Worm (Caenorhabditis elegans) whole organism, young adult: ENCODE results near the gene lron-14.

Source experiments
- B0261.1 ChIP-seq: sonication (generic microtip); optimal IDR thresholded peaks from 2 replicates; lab custom pipeline; 2016; ENCODE audit warnings: mild to moderate bottlenecking, missing genetic modification characterization, moderate library complexity, missing compliant biosample characterization
- D2030.7 ChIP-seq: fragments of 200-800 bp; sonication (Bioruptor generic); IDR thresholded peaks from 2 replicates; pipeline ENCODE4 v1.3.6; 2022; ENCODE audit warnings: missing genetic modification reagents, missing genetic modification characterization, missing compliant biosample characterization
- F57A8.1 ChIP-seq: fragments of 200-800 bp; sonication (Bioruptor generic); optimal IDR thresholded peaks from 2 replicates; lab custom pipeline; 2018; ENCODE audit warnings: mild to moderate bottlenecking, missing genetic modification characterization, moderate library complexity, missing compliant biosample characterization
- K12H6.12 ChIP-seq: fragments of 200-800 bp; sonication (Bioruptor generic); optimal IDR thresholded peaks from 2 replicates; lab custom pipeline; 2018; ENCODE audit warnings: mild to moderate bottlenecking, missing genetic modification characterization, missing compliant biosample characterization
- T26A5.8 ChIP-seq: sonication (generic microtip); optimal IDR thresholded peaks from 2 replicates; lab custom pipeline; 2016; ENCODE audit warnings: missing genetic modification characterization, missing compliant biosample characterization
- Y53G8AR.9 ChIP-seq: fragments of 200-800 bp; sonication (Bioruptor generic); conservative IDR thresholded peaks from 2 replicates; pipeline ENCODE4 v1.3.6; 2022; ENCODE audit warnings: missing genetic modification reagents, missing genetic modification characterization, missing compliant biosample characterization
- Y56A3A.18 ChIP-seq: fragments of 200-800 bp; sonication (Bioruptor generic); IDR thresholded peaks from 2 replicates; pipeline ENCODE4 v1.3.6; 2022; ENCODE audit warnings: missing genetic modification reagents, missing genetic modification characterization, missing compliant biosample characterization
- Y67H2A.10 ChIP-seq: fragments of 200-800 bp; sonication (Bioruptor generic); conservative IDR thresholded peaks from 2 replicates; pipeline ENCODE4 v1.3.6; 2022; ENCODE audit warnings: missing genetic modification reagents, missing genetic modification characterization, missing compliant biosample characterization
- Y95B8A.8 ChIP-seq: fragments of 200-800 bp; sonication (Bioruptor generic); IDR thresholded peaks from 2 replicates; pipeline ENCODE4 v1.3.6; 2022; ENCODE audit warnings: missing genetic modification reagents, missing genetic modification characterization, missing compliant biosample characterization
- bed-2 ChIP-seq: fragments of 200-800 bp; sonication (Bioruptor generic); IDR thresholded peaks from 2 replicates; pipeline ENCODE4 v1.3.6; 2022; ENCODE audit warnings: missing genetic modification reagents, missing genetic modification characterization, missing compliant biosample characterization
- ceh-100 ChIP-seq: fragments of 200-800 bp; sonication (Bioruptor generic); IDR thresholded peaks from 2 replicates; pipeline ENCODE4 v1.3.6; 2022; ENCODE audit warnings: missing genetic modification reagents, missing genetic modification characterization, missing compliant biosample characterization
- ceh-27 ChIP-seq: fragments of 200-800 bp; sonication (Bioruptor generic); optimal IDR thresholded peaks from 2 replicates; lab custom pipeline; 2018; ENCODE audit warnings: mild to moderate bottlenecking, missing genetic modification characterization, moderate library complexity, missing compliant biosample characterization
- ceh-40 ChIP-seq: fragments of 200-800 bp; sonication (Bioruptor generic); IDR thresholded peaks from 2 replicates; pipeline ENCODE4 v1.3.6; 2022; ENCODE audit warnings: missing genetic modification characterization, missing compliant biosample characterization
- die-1 ChIP-seq: sonication (generic microtip); optimal IDR thresholded peaks from 2 replicates; lab custom pipeline; 2016; ENCODE audit warnings: missing genotype, mild to moderate bottlenecking, missing genetic modification characterization, missing compliant biosample characterization
- dox-1 ChIP-seq: fragments of 200-800 bp; sonication (Bioruptor generic); IDR thresholded peaks from 2 replicates; pipeline ENCODE4 v1.3.6; 2022; ENCODE audit warnings: missing genetic modification reagents, missing genetic modification characterization, missing compliant biosample characterization
- ets-4 ChIP-seq: fragments of 200-800 bp; sonication (Bioruptor generic); optimal IDR thresholded peaks from 2 replicates; lab custom pipeline; 2018; ENCODE audit warnings: mild to moderate bottlenecking, missing genetic modification characterization, missing compliant biosample characterization
- hlh-12 ChIP-seq: sonication (generic microtip); optimal IDR thresholded peaks from 2 replicates; lab custom pipeline; 2016; ENCODE audit warnings: missing genetic modification characterization, missing compliant biosample characterization
- hrde-1 ChIP-seq: sonication (generic microtip); optimal IDR thresholded peaks from 2 replicates; lab custom pipeline; 2016; ENCODE audit warnings: missing genetic modification characterization, mild to moderate bottlenecking, missing compliant biosample characterization, moderate library complexity, missing genotype, missing genetic modification reagents, borderline replicate concordance
- hsf-1 ChIP-seq: fragments of 200-800 bp; sonication (Bioruptor generic); IDR thresholded peaks from 2 replicates; pipeline ENCODE4 v1.3.6; 2022; ENCODE audit warnings: missing genetic modification reagents, missing genetic modification characterization, missing compliant biosample characterization
- let-607 ChIP-seq, 2 experiments: fragments of 200-800 bp in 1 of 2; sonication (Bioruptor generic) in 1 of 2; sonication (generic microtip) in 1 of 2; optimal IDR thresholded peaks; 2 replicates each; lab custom pipeline; 2016 to 2018; ENCODE audit warnings: mild to moderate bottlenecking in 2 of 2, missing compliant biosample characterization in 2 of 2, missing genetic modification characterization in 2 of 2, moderate library complexity in 2 of 2, missing genotype in 1 of 2
- lin-54 ChIP-seq: fragments of 200-800 bp; sonication (Bioruptor generic); optimal IDR thresholded peaks from 2 replicates; lab custom pipeline; 2018; ENCODE audit warnings: mild to moderate bottlenecking, missing genetic modification characterization, missing compliant biosample characterization
- lir-1 ChIP-seq: fragments of 200-800 bp; sonication (Bioruptor generic); conservative IDR thresholded peaks from 2 replicates; pipeline ENCODE4 v1.3.6; 2022; ENCODE audit warnings: missing genetic modification reagents, missing genetic modification characterization, missing compliant biosample characterization
- lsy-27 ChIP-seq: sonication (generic microtip); optimal IDR thresholded peaks from 2 replicates; lab custom pipeline; 2017; ENCODE audit warnings: missing genetic modification characterization, mild to moderate bottlenecking, missing compliant biosample characterization, antibody characterized with exemption, missing genotype, borderline replicate concordance; ENCODE audit not compliant: insufficient read depth
- madf-8 ChIP-seq: fragments of 200-800 bp; sonication (Bioruptor generic); conservative IDR thresholded peaks from 2 replicates; pipeline ENCODE4 v1.3.6; 2022; ENCODE audit warnings: missing genetic modification reagents, missing genetic modification characterization, missing compliant biosample characterization
- mcd-1 ChIP-seq: fragments of 200-800 bp; sonication (Bioruptor generic); IDR thresholded peaks from 2 replicates; pipeline ENCODE4 v1.3.6; 2022; ENCODE audit warnings: missing genetic modification reagents, missing genetic modification characterization, missing compliant biosample characterization
- mes-4 ChIP-seq: sonication (generic microtip); optimal IDR thresholded peaks from 2 replicates; lab custom pipeline; 2016; ENCODE audit warnings: missing genotype, missing genetic modification characterization, missing compliant biosample characterization
- nfyb-1 ChIP-seq: fragments of 200-800 bp; sonication (Bioruptor generic); IDR thresholded peaks from 2 replicates; pipeline ENCODE4 v1.3.6; 2022; ENCODE audit warnings: missing genetic modification reagents, missing genetic modification characterization, missing compliant biosample characterization
- nhr-27 ChIP-seq: fragments of 200-800 bp; sonication (Bioruptor generic); optimal IDR thresholded peaks from 2 replicates; lab custom pipeline; 2018; ENCODE audit warnings: mild to moderate bottlenecking, missing genetic modification characterization, moderate library complexity, missing compliant biosample characterization
- nhr-80 ChIP-seq: sonication (generic microtip); optimal IDR thresholded peaks from 2 replicates; lab custom pipeline; 2016; ENCODE audit warnings: missing genetic modification characterization, missing compliant biosample characterization
- pbrm-1 ChIP-seq: fragments of 200-800 bp; sonication (Bioruptor generic); IDR thresholded peaks from 2 replicates; pipeline ENCODE4 v1.3.6; 2022; ENCODE audit warnings: missing genetic modification reagents, missing genetic modification characterization, missing compliant biosample characterization
- rec-8 ChIP-seq, 2 experiments: sonication (generic microtip); optimal IDR thresholded peaks; 2 replicates each; lab custom pipeline; 2016; ENCODE audit warnings: mild to moderate bottlenecking in 2 of 2, missing genetic modification characterization in 2 of 2, missing genetic modification reagents in 2 of 2, missing genotype in 2 of 2, missing biosample characterization in 1 of 2, missing compliant biosample characterization in 1 of 2, moderate library complexity in 1 of 2
- unc-62 ChIP-seq: fragments of 150-350 bp; optimal IDR thresholded peaks from 2 replicates; lab custom pipeline; 2014; ENCODE audit warnings: missing biosample characterization, missing genetic modification reagents, missing genetic modification characterization
- ztf-28 ChIP-seq: fragments of 200-800 bp; sonication (Bioruptor generic); IDR thresholded peaks from 2 replicates; pipeline ENCODE4 v1.3.6; 2022; ENCODE audit warnings: missing genetic modification reagents, missing genetic modification characterization, missing compliant biosample characterization

The lron-14 gene

ce11 chrIV:9566505-9566904 lies at the start of gene lron-14:
Gene lron-14 (minus strand): TSS chrIV:9566605.
- no peak for TF ChIP-seq unc-62 (GFP tag; lab: Kevin White, UChicago)
- TF ChIP-seq nhr-80 (tag; lab: Kevin White, UChicago), result no peak
- no peak for TF ChIP-seq let-607 (tag; optimal IDR thresholded peaks at IDR 0.05; lab: Kevin White, UChicago)
- TF ChIP-seq T26A5.8 (tag; lab: Kevin White, UChicago), result no peak
- TF ChIP-seq pbrm-1 (GFP tag; lab: Robert Waterston, UW), result no peak
- TF ChIP-seq K12H6.12 (tag; lab: Kevin White, UChicago), result no peak
- TF ChIP-seq mcd-1, result no peak
- TF ChIP-seq ceh-27 (GFP tag; lab: Kevin White, UChicago), result no peak
- TF ChIP-seq bed-2, result no peak
- no peak for TF ChIP-seq nhr-27 (tag; lab: Kevin White, UChicago)
- no peak for TF ChIP-seq die-1 (tag; lab: Kevin White, UChicago)

ce11 chrIV:9615511-9615910 lies 49.1 kb upstream of the lron-14 start:
- no peak for TF ChIP-seq Y56A3A.18 (GFP tag; lab: Robert Waterston, UW)
- TF ChIP-seq nfyb-1 (GFP tag; lab: Robert Waterston, UW), result 0 out of 2 replicates have a peak, but pooled peaks have one; percentile 3

ce11 chrIV:9614695-9615094 lies 48.3 kb upstream of the lron-14 start, which contains the start of gene elt-1:
Gene elt-1 (plus strand): TSS chrIV:9614995.
- TF ChIP-seq ceh-100 (GFP tag; lab: Robert Waterston, UW) (no peak), Y95B8A.8 (GFP tag; lab: Robert Waterston, UW) (no peak), nhr-80 (tag; lab: Kevin White, UChicago) (no peak), B0261.1 (tag; lab: Kevin White, UChicago) (no peak), ceh-40 (GFP tag; lab: Robert Waterston, UW) (no peak), mes-4 (no peak), dox-1 (GFP tag; lab: Robert Waterston, UW) (no peak), lin-54 (GFP tag; lab: Kevin White, UChicago) (no peak), D2030.7 (GFP tag; lab: Robert Waterston, UW) (no peak), ztf-28 (no peak), ets-4 (GFP tag; lab: Kevin White, UChicago) (no peak), hlh-12 (tag; lab: Kevin White, UChicago) (no peak), hsf-1 (no peak)

ce11 chrIV:9614060-9614459 lies 47.7 kb upstream of the lron-14 start:
- TF ChIP-seq madf-8 (GFP tag; lab: Robert Waterston, UW) (no peak), Y56A3A.18 (GFP tag; lab: Robert Waterston, UW) (no peak), F57A8.1 (GFP tag; lab: Kevin White, UChicago) (no peak), let-607 (tag; optimal IDR thresholded peaks at IDR 0.05; lab: Kevin White, UChicago) (no peak), hrde-1 (no peak), Y67H2A.10 (GFP tag; lab: Robert Waterston, UW) (no peak), lsy-27 (tag; lab: Kevin White, UChicago) (no peak), rec-8 (tag; optimal IDR thresholded peaks at IDR 0.05; lab: Kevin White, UChicago) (no peak), Y53G8AR.9 (no peak), lir-1 (no peak)
